Fruit fly (Drosophila melanogaster) whole organism, embryonic: ENCODE measurements around the gene CG34179.
A peak's percentile ranks its signal among the peaks of the same experiment; 100 is the strongest.

Source experiments
- Ada2b ChIP-seq: fragments of 200-800 bp; sonication (Bioruptor generic); IDR thresholded peaks from 2 replicates; pipeline ENCODE4 v1.3.6; 2022; ENCODE audit warnings: missing biosample characterization, missing genetic modification characterization
- Bdp1 ChIP-seq: fragments of 200-800 bp; sonication (Bioruptor generic); optimal IDR thresholded peaks from 3 replicates; lab custom pipeline; 2016; ENCODE audit warnings: missing biosample characterization, missing genetic modification characterization
- CG11247 ChIP-seq: fragments of 200-800 bp; sonication (Bioruptor generic); IDR thresholded peaks from 2 replicates; pipeline ENCODE4 v1.3.6; 2022; ENCODE audit warnings: missing biosample characterization, missing genetic modification characterization
- CG11456 ChIP-seq: fragments of 200-800 bp; sonication (Bioruptor generic); IDR thresholded peaks from 3 replicates; pipeline ENCODE4 v1.3.6; 2022; ENCODE audit warnings: missing biosample characterization, missing genetic modification characterization
- CG12155 ChIP-seq: fragments of 200-800 bp; sonication (Bioruptor generic); optimal IDR thresholded peaks from 3 replicates; lab custom pipeline; 2016; ENCODE audit warnings: missing biosample characterization, missing genetic modification characterization
- CG13123 ChIP-seq: fragments of 200-800 bp; sonication (Bioruptor generic); optimal IDR thresholded peaks from 2 replicates; lab custom pipeline; 2016; ENCODE audit warnings: missing biosample characterization, missing genetic modification characterization
- CG13287 ChIP-seq: fragments of 200-800 bp; sonication (Bioruptor generic); IDR thresholded peaks from 2 replicates; pipeline ENCODE4 v1.3.6; 2022; ENCODE audit warnings: missing biosample characterization, missing genetic modification characterization; ENCODE audit not compliant: partially characterized antibody
- CG14441 ChIP-seq: fragments of 200-800 bp; sonication (Bioruptor generic); IDR thresholded peaks from 2 replicates; pipeline ENCODE4 v1.3.6; 2022; ENCODE audit warnings: missing biosample characterization, missing genetic modification characterization
- CG14860 ChIP-seq: fragments of 200-800 bp; sonication (Bioruptor generic); IDR thresholded peaks from 3 replicates; pipeline ENCODE4 v1.3.6; 2022; ENCODE audit warnings: missing biosample characterization, missing genetic modification characterization; ENCODE audit not compliant: partially characterized antibody
- CG15011 ChIP-seq: fragments of 200-800 bp; sonication (Bioruptor generic); optimal IDR thresholded peaks from 3 replicates; lab custom pipeline; 2018; ENCODE audit warnings: missing biosample characterization, mild to moderate bottlenecking, missing genetic modification characterization
- CG16779 ChIP-seq: fragments of 200-800 bp; sonication (Bioruptor generic); IDR thresholded peaks from 2 replicates; pipeline ENCODE4 v1.3.6; 2022; ENCODE audit warnings: missing biosample characterization, missing genetic modification characterization
- CG17361 ChIP-seq: fragments of 200-800 bp; sonication (Bioruptor generic); IDR thresholded peaks from 3 replicates; pipeline ENCODE4 v1.3.6; 2022; ENCODE audit warnings: missing biosample characterization, missing genetic modification characterization
- CG30431 ChIP-seq: fragments of 200-800 bp; sonication (Bioruptor generic); optimal IDR thresholded peaks from 2 replicates; lab custom pipeline; 2017; ENCODE audit warnings: missing biosample characterization, missing genetic modification characterization
- CG3281 ChIP-seq: fragments of 200-800 bp; sonication (Bioruptor generic); optimal IDR thresholded peaks from 3 replicates; lab custom pipeline; 2017; ENCODE audit warnings: missing biosample characterization, mild to moderate bottlenecking, missing genetic modification characterization
- CG7271 ChIP-seq: fragments of 200-800 bp; sonication (Bioruptor generic); optimal IDR thresholded peaks from 2 replicates; lab custom pipeline; 2018; ENCODE audit warnings: missing biosample characterization, mild to moderate bottlenecking, missing genetic modification characterization, moderate library complexity
- CG9817 ChIP-seq: fragments of 200-800 bp; sonication (Bioruptor generic); optimal IDR thresholded peaks from 2 replicates; lab custom pipeline; 2018; ENCODE audit warnings: missing biosample characterization, mild to moderate bottlenecking, missing genetic modification characterization, moderate library complexity
- Chrac-16 ChIP-seq: fragments of 200-800 bp; sonication (Bioruptor generic); optimal IDR thresholded peaks from 3 replicates; lab custom pipeline; 2016; ENCODE audit warnings: missing biosample characterization, missing genetic modification characterization
- D19A ChIP-seq: fragments of 200-800 bp; optimal IDR thresholded peaks from 3 replicates; lab custom pipeline; 2019; ENCODE audit warnings: missing biosample characterization, mild to moderate bottlenecking, missing genetic modification characterization, moderate library complexity
- Dbx ChIP-seq: fragments of 200-800 bp; sonication (Bioruptor generic); IDR thresholded peaks from 3 replicates; pipeline ENCODE4 v1.3.6; 2022; ENCODE audit warnings: missing biosample characterization, missing genetic modification characterization
- Drgx ChIP-seq: fragments of 200-800 bp; sonication (Bioruptor generic); IDR thresholded peaks from 2 replicates; pipeline ENCODE4 v1.3.6; 2022; ENCODE audit warnings: missing biosample characterization, missing genetic modification characterization
- E2f1 ChIP-seq: fragments of 200-800 bp; sonication (Bioruptor generic); IDR thresholded peaks from 2 replicates; pipeline ENCODE4 v1.3.6; 2022; ENCODE audit warnings: missing biosample characterization, missing genetic modification characterization
- Elba2 ChIP-seq: fragments of 200-800 bp; sonication (Bioruptor generic); optimal IDR thresholded peaks from 3 replicates; lab custom pipeline; 2016; ENCODE audit warnings: missing biosample characterization, missing genetic modification characterization
- Ets65A ChIP-seq: fragments of 200-800 bp; sonication (Bioruptor generic); peaks from one replicate; lab custom pipeline; 2016; ENCODE audit warnings: missing biosample characterization, missing genetic modification characterization
- Fer1 ChIP-seq: fragments of 200-800 bp; sonication (Bioruptor generic); optimal IDR thresholded peaks from 2 replicates; lab custom pipeline; 2017; ENCODE audit warnings: missing biosample characterization, mild to moderate bottlenecking, missing genetic modification characterization
- GATAe ChIP-seq: fragments of 200-800 bp; sonication (Bioruptor generic); conservative IDR thresholded peaks from 2 replicates; pipeline ENCODE4 v1.3.6; 2022; ENCODE audit warnings: missing biosample characterization, missing genetic modification characterization
- Gug ChIP-seq: fragments of 200-800 bp; sonication (Bioruptor generic); IDR thresholded peaks from 4 replicates; pipeline ENCODE4 v1.3.6; 2022; ENCODE audit warnings: missing biosample characterization, missing genetic modification characterization
- HmgZ ChIP-seq: fragments of 200-800 bp; sonication (Bioruptor generic); optimal IDR thresholded peaks from 2 replicates; lab custom pipeline; 2018; ENCODE audit warnings: missing biosample characterization, mild to moderate bottlenecking, missing genetic modification characterization
- Lim3 ChIP-seq: fragments of 200-800 bp; sonication (Bioruptor generic); IDR thresholded peaks from 2 replicates; pipeline ENCODE4 v1.3.6; 2022; ENCODE audit warnings: missing biosample characterization, missing genetic modification characterization
- Lpt ChIP-seq: fragments of >200 bp; optimal IDR thresholded peaks from 2 replicates; lab custom pipeline; 2018; ENCODE audit warnings: missing biosample characterization, missing genetic modification characterization
- MBD-R2 ChIP-seq: fragments of 200-800 bp; sonication (Bioruptor generic); IDR thresholded peaks from 2 replicates; pipeline ENCODE4 v1.3.6; 2022; ENCODE audit warnings: missing biosample characterization, missing genetic modification characterization
- Med ChIP-seq: fragments of 200-800 bp; sonication (Bioruptor generic); peaks from one replicate; lab custom pipeline; 2016; ENCODE audit warnings: missing biosample characterization, missing genetic modification characterization, mild to moderate bottlenecking, inconsistent platforms, moderate library complexity
- Meics ChIP-seq: fragments of 200-800 bp; sonication (Bioruptor generic); optimal IDR thresholded peaks from 2 replicates; lab custom pipeline; 2017; ENCODE audit warnings: missing biosample characterization, mild to moderate bottlenecking, missing genetic modification characterization
- Opbp ChIP-seq: fragments of 200-800 bp; sonication (Bioruptor generic); IDR thresholded peaks from 3 replicates; pipeline ENCODE4 v1.3.6; 2022; ENCODE audit warnings: missing biosample characterization, missing genetic modification characterization; ENCODE audit not compliant: partially characterized antibody
- Ptx1 ChIP-seq: fragments of 200-800 bp; sonication (Bioruptor generic); IDR thresholded peaks from 2 replicates; pipeline ENCODE4 v1.3.6; 2022; ENCODE audit warnings: missing biosample characterization, missing genetic modification characterization
- bab2 ChIP-seq: fragments of 200-800 bp; sonication (Bioruptor generic); optimal IDR thresholded peaks from 2 replicates; lab custom pipeline; 2016; ENCODE audit warnings: missing biosample characterization, missing genetic modification characterization
- br ChIP-seq: fragments of >200 bp; optimal IDR thresholded peaks from 2 replicates; lab custom pipeline; 2017
- ci ChIP-seq: fragments of 200-800 bp; sonication (Bioruptor generic); IDR thresholded peaks from 3 replicates; pipeline ENCODE4 v1.3.6; 2022; ENCODE audit warnings: missing biosample characterization, missing genetic modification characterization
- corto ChIP-seq: fragments of 200-800 bp; sonication (Bioruptor generic); optimal IDR thresholded peaks from 2 replicates; lab custom pipeline; 2016; ENCODE audit warnings: missing biosample characterization, mild to moderate bottlenecking, missing genetic modification characterization, moderate library complexity
- da ChIP-seq: fragments of 200-800 bp; sonication (Bioruptor generic); optimal IDR thresholded peaks from 2 replicates; lab custom pipeline; 2016; ENCODE audit warnings: missing biosample characterization, missing genetic modification characterization
- dati ChIP-seq: fragments of 200-800 bp; sonication (Bioruptor generic); IDR thresholded peaks from 2 replicates; pipeline ENCODE4 v1.3.6; 2022; ENCODE audit warnings: missing biosample characterization, missing genetic modification characterization
- dysf ChIP-seq: fragments of 200-800 bp; sonication (Bioruptor generic); IDR thresholded peaks from 3 replicates; pipeline ENCODE4 v1.3.6; 2022; ENCODE audit warnings: missing biosample characterization, missing genetic modification characterization
- gcm ChIP-seq: fragments of 200-800 bp; sonication (Bioruptor generic); optimal IDR thresholded peaks from 2 replicates; lab custom pipeline; 2019; ENCODE audit warnings: missing biosample characterization, mild to moderate bottlenecking, missing genetic modification characterization, moderate library complexity
- hbn ChIP-seq: fragments of 200-800 bp; sonication (Bioruptor generic); IDR thresholded peaks from 2 replicates; pipeline ENCODE4 v1.3.6; 2022; ENCODE audit warnings: missing biosample characterization, missing genetic modification characterization; ENCODE audit not compliant: partially characterized antibody
- hth ChIP-seq: fragments of >200 bp; optimal IDR thresholded peaks from 2 replicates; lab custom pipeline; 2017; ENCODE audit warnings: inconsistent platforms
- jigr1 ChIP-seq: fragments of 200-800 bp; sonication (Bioruptor generic); IDR thresholded peaks from 3 replicates; pipeline ENCODE4 v1.3.6; 2022; ENCODE audit warnings: missing biosample characterization, missing genetic modification characterization
- mld ChIP-seq: fragments of 200-800 bp; sonication (Bioruptor generic); IDR thresholded peaks from 3 replicates; pipeline ENCODE4 v1.3.6; 2022; ENCODE audit warnings: missing biosample characterization, missing genetic modification characterization; ENCODE audit not compliant: partially characterized antibody
- phol ChIP-seq: fragments of 200-800 bp; sonication (Bioruptor generic); optimal IDR thresholded peaks from 3 replicates; lab custom pipeline; 2018; ENCODE audit warnings: missing biosample characterization, mild to moderate bottlenecking, missing genetic modification characterization, moderate library complexity
- seq ChIP-seq: fragments of 200-800 bp; sonication (Bioruptor generic); IDR thresholded peaks from 2 replicates; pipeline ENCODE4 v1.3.6; 2022; ENCODE audit warnings: missing biosample characterization, missing genetic modification characterization
- sqz ChIP-seq: fragments of 200-800 bp; sonication (Bioruptor generic); optimal IDR thresholded peaks from 3 replicates; lab custom pipeline; 2018; ENCODE audit warnings: missing biosample characterization, mild to moderate bottlenecking, missing genetic modification characterization
- vvl ChIP-seq: fragments of 200-800 bp; sonication (Bioruptor generic); IDR thresholded peaks from 2 replicates; pipeline ENCODE4 v1.3.6; 2022; ENCODE audit warnings: missing biosample characterization, missing genetic modification characterization

Gene CG34179

DNA sequence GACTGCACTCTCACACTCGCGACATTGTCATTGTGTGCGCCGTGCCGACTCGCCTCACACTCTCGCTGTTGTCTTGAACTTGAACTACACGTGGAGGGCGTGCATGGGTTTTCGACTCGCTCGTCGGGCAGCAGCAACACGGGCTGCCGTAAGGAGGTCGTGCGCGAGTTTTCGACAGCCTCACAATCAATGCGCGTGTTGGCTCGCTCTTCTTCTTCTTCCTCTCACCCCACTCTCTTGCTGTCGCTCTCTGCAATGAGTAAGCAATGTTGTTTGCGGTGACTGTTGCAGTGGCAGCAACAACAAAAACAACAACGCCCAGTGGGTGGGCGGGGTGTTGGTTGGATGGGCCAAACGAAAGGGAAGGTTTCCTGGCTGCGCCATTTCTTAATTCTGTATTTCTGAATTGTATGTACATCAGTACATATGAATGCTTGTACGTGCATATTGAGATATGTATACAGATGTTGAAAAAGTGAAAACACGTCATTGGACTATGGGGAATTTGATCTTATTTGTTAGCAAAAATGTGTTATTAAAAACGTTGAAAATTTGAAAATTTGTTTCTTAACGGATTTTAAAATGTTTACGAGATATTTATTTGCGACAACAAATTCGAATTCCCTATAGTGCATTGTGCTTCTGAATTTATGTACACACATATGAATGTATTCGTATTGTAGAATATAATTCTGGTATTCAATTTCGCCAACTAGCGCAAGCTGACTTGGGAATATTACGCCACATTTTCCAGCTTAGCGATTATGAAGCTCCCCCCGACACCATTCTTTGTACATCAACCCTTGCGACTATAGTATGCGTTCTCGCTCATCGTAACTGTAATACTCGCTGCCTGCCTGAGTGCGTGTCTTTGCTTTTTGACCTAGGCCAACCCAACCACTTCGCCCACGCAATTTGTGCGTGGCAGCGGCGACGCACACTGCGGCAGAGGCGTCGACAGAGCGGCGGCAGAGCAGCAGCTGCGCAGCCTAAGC, 40.2 kb upstream of the CG34179 start (continued):
- no peak for TF ChIP-seq corto (GFP tag; lab: Kevin White, UChicago)
- peak; percentile 34; the same call in 1 of the 2 replicates for TF ChIP-seq Drgx (GFP tag; lab: Robert Waterston, UW)
- TF ChIP-seq CG7271 (tag; lab: Kevin White, UChicago): no peak
- peak; percentile 73 for TF ChIP-seq da (GFP tag; lab: Kevin White, UChicago)
- peak; percentile 82 for TF ChIP-seq Opbp (GFP tag; lab: Robert Waterston, UW)
- peak; percentile 64; the same call in 1 of the 2 replicates for TF ChIP-seq CG13287 (GFP tag; lab: Robert Waterston, UW)
- no peak for TF ChIP-seq Gug
- no peak for TF ChIP-seq CG11456
- 0 out of 2 replicates have a peak, but pooled peaks have one; percentile 26 for TF ChIP-seq Ada2b (GFP tag; lab: Robert Waterston, UW)
- TF ChIP-seq Bdp1 (GFP tag; lab: Kevin White, UChicago): no peak
- no peak for TF ChIP-seq Lim3
- peak; percentile 49; the same call in 2 of the 3 replicates for TF ChIP-seq Dbx (GFP tag; lab: Robert Waterston, UW)
- TF ChIP-seq phol (tag; lab: Kevin White, UChicago): no peak
- TF ChIP-seq CG14860 (GFP tag; lab: Robert Waterston, UW): peak; percentile 37; the same call in 1 of the 3 replicates
- peak; percentile 97 for TF ChIP-seq Med
- TF ChIP-seq sqz: no peak
- no peak for TF ChIP-seq mld
- TF ChIP-seq CG3281 (GFP tag; lab: Kevin White, UChicago): peak; percentile 53
- peak; percentile 42 for TF ChIP-seq hbn (GFP tag; lab: Robert Waterston, UW)
- peak; percentile 59 for TF ChIP-seq Elba2 (GFP tag; lab: Kevin White, UChicago)
- no peak for TF ChIP-seq br (lab: Kevin White, UChicago)
- no peak for TF ChIP-seq CG14441 (GFP tag; lab: Robert Waterston, UW)
- TF ChIP-seq dati (GFP tag; lab: Robert Waterston, UW): no peak
- no peak for TF ChIP-seq CG11247 (GFP tag; lab: Robert Waterston, UW)
- no peak for TF ChIP-seq jigr1 (GFP tag; lab: Robert Waterston, UW)
- TF ChIP-seq CG16779 (GFP tag; lab: Robert Waterston, UW): no peak
- TF ChIP-seq CG9817 (tag; lab: Kevin White, UChicago): no peak
- TF ChIP-seq Lpt (GFP tag; lab: Kevin White, UChicago): no peak
- TF ChIP-seq Ets65A: peak; percentile 52
- no peak for TF ChIP-seq E2f1 (GFP tag; lab: Robert Waterston, UW)
- TF ChIP-seq GATAe (GFP tag; lab: Robert Waterston, UW): peak; percentile 66; the same call in 1 of the 2 replicates
- peak; percentile 62; the same call in 1 of the 2 replicates for TF ChIP-seq seq (GFP tag; lab: Robert Waterston, UW)
- peak; percentile 24 for TF ChIP-seq bab2
- TF ChIP-seq HmgZ: peak; percentile 86
- TF ChIP-seq vvl (GFP tag; lab: Robert Waterston, UW): peak; percentile 61
- TF ChIP-seq Meics (GFP tag; lab: Kevin White, UChicago): peak; percentile 49
- TF ChIP-seq CG17361 (GFP tag; lab: Robert Waterston, UW): no peak
- no peak for TF ChIP-seq CG15011 (GFP tag; lab: Kevin White, UChicago)
- TF ChIP-seq CG30431 (GFP tag; lab: Kevin White, UChicago): no peak
- no peak for TF ChIP-seq D19A (tag; lab: Kevin White, UChicago)
- no peak for TF ChIP-seq Ptx1
- no peak for TF ChIP-seq dysf (GFP tag; lab: Robert Waterston, UW)
- TF ChIP-seq gcm: peak; percentile 57
- peak; percentile 100 for TF ChIP-seq CG12155 (GFP tag; lab: Kevin White, UChicago)
- peak; percentile 30 for TF ChIP-seq Fer1 (GFP tag; lab: Kevin White, UChicago)
- TF ChIP-seq MBD-R2: no peak
- TF ChIP-seq hth (lab: Kevin White, UChicago): no peak
- no peak for TF ChIP-seq Chrac-16 (GFP tag; lab: Kevin White, UChicago)
- TF ChIP-seq CG13123 (GFP tag; lab: Kevin White, UChicago): no peak
- TF ChIP-seq ci (GFP tag; lab: Robert Waterston, UW): peak; percentile 74
